Worm (Caenorhabditis elegans) whole organism, L3 larva: ENCODE data around the gene R13A1.1.

Experiments used
- R02D3.7 ChIP-seq: fragments of 150-350 bp; optimal IDR thresholded peaks from 2 replicates; lab custom pipeline; 2014; ENCODE audit warnings: missing biosample characterization, missing genetic modification characterization
- egl-27 ChIP-seq: sonication (generic microtip); optimal IDR thresholded peaks from 4 replicates; lab custom pipeline; 2017; ENCODE audit warnings: missing biosample characterization, missing genetic modification reagents, missing genetic modification characterization
- ztf-11 ChIP-seq: fragments of 150-350 bp; optimal IDR thresholded peaks from 2 replicates; lab custom pipeline; 2014; ENCODE audit warnings: missing biosample characterization, missing genetic modification characterization

DNA sequence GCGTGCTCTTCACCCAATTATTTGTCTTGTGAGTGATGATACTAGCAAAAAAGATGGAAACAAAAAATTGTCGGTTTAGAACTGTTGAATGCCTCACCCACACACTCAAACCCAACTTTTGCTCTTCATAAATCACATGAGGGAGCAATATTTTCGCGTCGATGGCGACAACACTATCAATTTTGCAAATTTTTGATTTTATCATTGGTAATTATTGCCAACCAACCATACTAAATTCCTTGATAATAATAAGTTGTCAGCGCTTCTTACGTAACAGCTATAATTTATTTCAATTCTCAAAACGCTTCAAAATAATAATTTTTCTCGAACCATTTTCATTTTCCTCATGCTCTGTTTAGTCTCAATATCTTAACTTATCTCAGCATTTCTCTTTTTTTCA, 7.1 kb upstream of the R13A1.1 start:
- TF ChIP-seq egl-27, result no peak
- TF ChIP-seq ztf-11 (tag; lab: Kevin White, UChicago), result no peak
- no peak for TF ChIP-seq R02D3.7
